Fruit fly (Drosophila melanogaster) whole organism, wandering third instar larva: Measurements from ENCODE around the gene CG9114.

Experiments
- OdsH ChIP-seq: fragments of 200-800 bp; sonication (Bioruptor generic); optimal IDR thresholded peaks from 2 replicates; lab custom pipeline; 2016; ENCODE audit warnings: missing biosample characterization, mild to moderate bottlenecking, missing genetic modification characterization
- h ChIP-seq: fragments of 200-800 bp; sonication (Bioruptor generic); optimal IDR thresholded peaks from 3 replicates; lab custom pipeline; 2016; ENCODE audit warnings: missing biosample characterization, mild to moderate bottlenecking, missing genetic modification characterization

DNA sequence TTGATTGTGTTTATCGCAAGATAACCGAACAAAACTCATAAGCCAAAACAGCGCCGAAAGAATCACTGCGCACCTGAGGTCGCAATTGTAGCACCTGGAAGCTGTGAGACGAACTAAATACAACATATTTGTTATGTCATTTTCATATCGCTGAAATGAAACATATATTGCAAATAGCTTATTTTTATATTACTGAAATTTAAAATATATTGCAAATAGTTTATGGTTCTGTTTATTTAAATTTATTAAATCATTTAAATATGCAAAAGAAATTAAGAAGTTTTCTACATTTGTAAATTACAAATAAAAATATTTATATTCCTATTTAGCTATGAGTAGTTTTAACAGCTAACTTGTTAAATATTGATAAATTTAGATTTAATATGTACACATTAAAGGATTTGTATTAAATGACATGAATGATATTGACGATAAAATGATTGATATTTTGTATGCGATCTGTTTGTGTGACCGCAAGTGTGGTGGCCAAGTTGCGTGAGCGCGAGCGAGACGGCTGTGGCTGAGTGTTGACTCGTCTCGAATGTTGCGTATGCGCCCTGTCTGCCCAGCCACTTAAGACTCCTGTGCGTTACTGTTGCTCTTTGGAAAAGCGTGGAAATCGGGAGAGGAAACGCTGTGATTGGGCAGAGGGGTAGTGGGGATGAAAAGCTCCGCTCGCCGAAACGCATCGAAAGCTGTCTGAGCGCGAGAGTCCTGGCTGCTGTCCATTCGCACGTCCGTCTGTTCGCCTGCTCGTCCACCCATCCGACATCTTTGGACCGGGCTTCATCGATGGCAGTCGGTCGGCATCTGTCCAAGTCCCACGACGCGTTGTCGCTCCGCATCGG lies 35.8 kb downstream of the CG9114 start, which contains the start of gene gce:
- TF ChIP-seq h (no peak), OdsH (GFP tag; lab: Kevin White, UChicago) (peak; percentile 20)
